Fruit fly (Drosophila melanogaster): ENCODE data around the gene CG34278.

Gene CG34278

DNA sequence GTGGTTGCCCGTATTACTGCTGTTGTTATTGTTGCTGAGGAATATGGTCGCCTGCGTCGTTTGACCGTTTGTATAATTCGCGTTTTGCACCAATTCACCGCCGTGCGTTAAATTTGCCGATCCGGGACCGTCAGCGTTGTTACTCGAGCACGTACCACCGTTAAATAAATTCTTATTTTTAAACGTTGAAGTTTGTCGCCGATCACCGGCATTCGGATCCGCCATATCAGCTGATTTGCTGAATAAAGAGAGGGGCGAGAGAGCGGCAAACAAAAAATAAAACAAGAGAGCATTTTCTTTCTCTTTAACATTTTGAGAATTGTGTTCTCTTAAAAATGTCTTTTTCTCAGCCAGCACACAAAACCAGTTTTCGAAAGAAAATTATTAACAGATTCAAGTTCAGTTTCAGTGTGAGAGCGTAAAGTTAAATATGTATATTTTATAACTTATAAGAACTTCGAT lies 1.3 kb upstream of the CG34278 start:
- TF ChIP-seq EcR (GFP tag; optimal IDR thresholded peaks at IDR 0.05) (peak; percentile 16), CG8159 (tag; optimal IDR thresholded peaks at IDR 0.05) (no peak), Pif1B (GFP tag; optimal IDR thresholded peaks at IDR 0.05) (peak; percentile 20), Pif1A (GFP tag; optimal IDR thresholded peaks at IDR 0.05) (peak; percentile 43), Ets98B (GFP tag; IDR thresholded peaks at IDR 0.05) (no peak; the same call in 1 of the 2 replicates), gl (tag; optimal IDR thresholded peaks at IDR 0.05) (no peak), fd96Ca (GFP tag; IDR thresholded peaks at IDR 0.05) (no peak), CG12605 (GFP tag; IDR thresholded peaks at IDR 0.05) (peak; percentile 63), CG9948 (tag; optimal IDR thresholded peaks at IDR 0.05) (no peak), CG4496 (GFP tag; IDR thresholded peaks at IDR 0.05) (peak; percentile 47; the same call in 1 of the 3 replicates), CG17806 (tag; optimal IDR thresholded peaks at IDR 0.05) (no peak)

DNA sequence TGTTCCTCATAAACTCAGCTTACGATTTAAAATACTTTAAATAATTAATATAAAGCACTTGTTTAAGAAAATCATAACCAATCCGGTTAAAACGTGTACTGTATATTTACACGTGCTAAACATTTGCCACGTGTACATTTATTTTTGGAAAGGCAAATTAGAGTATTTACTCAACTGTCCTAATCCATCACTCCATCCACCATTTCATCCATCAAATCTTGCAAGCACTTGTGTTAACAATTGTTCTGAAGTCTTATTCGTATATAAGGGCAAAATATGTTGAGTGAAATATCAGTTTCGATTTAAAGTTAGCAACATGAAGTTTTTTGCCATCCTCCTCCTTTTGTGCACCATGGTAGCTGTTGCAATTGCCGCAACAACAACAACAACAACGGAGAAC lies 1.0 kb downstream of the CG34278 start, which contains the start of gene CG42779:
Gene CG42779 (plus strand): TSS at position 301 of the 400 bp plus-strand sequence.
- TF ChIP-seq gl (tag; optimal IDR thresholded peaks at IDR 0.05) (no peak), Pif1A (GFP tag; optimal IDR thresholded peaks at IDR 0.05) (no peak), EcR (GFP tag; optimal IDR thresholded peaks at IDR 0.05) (no peak), CG8159 (tag; optimal IDR thresholded peaks at IDR 0.05) (no peak), CG34367 (tag; optimal IDR thresholded peaks at IDR 0.05) (no peak), D1 (tag; optimal IDR thresholded peaks at IDR 0.05) (no peak)

DNA sequence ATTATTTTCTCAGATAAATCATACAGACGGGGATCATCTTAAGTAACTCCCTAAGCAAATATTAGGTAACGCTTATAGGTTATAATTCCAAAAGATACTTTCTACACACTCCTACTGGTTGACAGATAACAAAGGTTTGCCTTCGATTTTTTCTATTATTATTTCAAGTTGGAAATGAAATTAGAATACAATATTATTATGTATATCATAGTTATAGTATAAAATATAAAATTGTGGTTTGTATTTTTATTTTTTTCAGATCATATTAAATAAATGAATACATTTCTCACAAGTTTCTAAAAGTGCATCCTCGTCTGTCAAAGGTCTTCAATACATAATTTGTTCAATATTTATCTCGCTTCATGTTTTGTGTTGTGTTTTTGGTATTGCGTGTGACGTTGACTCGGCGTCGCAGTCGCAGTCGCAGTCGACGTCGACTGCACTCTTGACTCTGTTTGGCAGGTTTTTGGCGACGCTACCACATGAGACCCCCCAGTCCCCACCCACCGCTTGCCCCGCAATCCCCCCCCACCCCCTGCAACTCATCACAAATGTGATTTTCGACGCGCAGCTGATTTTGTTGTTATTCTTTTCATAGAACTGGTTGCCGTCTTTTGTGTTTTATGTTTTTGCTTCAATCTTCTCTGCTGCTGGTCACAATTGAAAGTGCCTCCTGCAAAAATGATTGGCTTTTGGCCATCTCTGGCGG lies 2.7 kb downstream of the CG34278 start:
- no peak for TF ChIP-seq CG15710 (tag; optimal IDR thresholded peaks at IDR 0.05)
- TF ChIP-seq fd96Ca (GFP tag; IDR thresholded peaks at IDR 0.05): 0 out of 3 replicates have a peak, but pooled peaks have one; percentile 7
- TF ChIP-seq EcR (GFP tag; optimal IDR thresholded peaks at IDR 0.05): no peak
- TF ChIP-seq CG14655 (GFP tag; optimal IDR thresholded peaks at IDR 0.05): peak; percentile 36

DNA sequence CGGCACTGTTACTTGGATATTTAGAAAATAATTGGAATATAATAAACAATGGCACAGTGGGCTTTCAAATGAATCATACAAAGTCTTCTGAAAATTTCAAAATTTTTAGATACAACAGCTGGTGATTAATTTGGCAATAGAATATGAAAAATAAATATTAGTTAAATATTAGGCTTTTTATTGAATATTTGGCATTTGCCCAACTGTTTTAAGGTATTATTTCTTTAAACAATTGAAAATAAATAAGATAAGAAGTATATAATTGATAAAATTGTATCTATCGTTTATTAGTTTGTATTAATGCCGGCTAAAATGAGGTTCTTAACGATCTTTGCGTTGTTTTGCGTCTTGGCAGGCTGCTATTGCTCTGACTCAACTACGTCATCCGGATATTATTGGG lies 3.9 kb downstream of the CG34278 start, which contains the start of gene CG45079:
Gene CG45079 (plus strand): TSS at position 301 of the 400 bp plus-strand sequence.
- TF ChIP-seq CG4496 (GFP tag; IDR thresholded peaks at IDR 0.05): no peak
- TF ChIP-seq CG32121 (GFP tag; IDR thresholded peaks at IDR 0.05): no peak
- no peak for TF ChIP-seq D1 (tag; optimal IDR thresholded peaks at IDR 0.05)
- TF ChIP-seq rn (GFP tag; IDR thresholded peaks at IDR 0.05): no peak
- no peak for TF ChIP-seq EcR (GFP tag; optimal IDR thresholded peaks at IDR 0.05)
- TF ChIP-seq CG14655 (GFP tag; optimal IDR thresholded peaks at IDR 0.05): no peak
- TF ChIP-seq CG15710 (tag; optimal IDR thresholded peaks at IDR 0.05): no peak
- no peak for TF ChIP-seq CG8301 (tag; optimal IDR thresholded peaks at IDR 0.05)
- no peak for TF ChIP-seq Snoo (tag; optimal IDR thresholded peaks at IDR 0.05)
- no peak for TF ChIP-seq Pif1A (GFP tag; optimal IDR thresholded peaks at IDR 0.05)
- no peak for TF ChIP-seq Ets98B (GFP tag; IDR thresholded peaks at IDR 0.05)
- no peak for TF ChIP-seq Pif1B (GFP tag; optimal IDR thresholded peaks at IDR 0.05)
- TF ChIP-seq fd96Ca (GFP tag; IDR thresholded peaks at IDR 0.05): no peak
- no peak for TF ChIP-seq CG13204 (GFP tag; optimal IDR thresholded peaks at IDR 0.05)
- no peak for TF ChIP-seq CG12605 (GFP tag; IDR thresholded peaks at IDR 0.05)
- TF ChIP-seq CG10348 (GFP tag; IDR thresholded peaks at IDR 0.05): no peak
- TF ChIP-seq gl (tag; optimal IDR thresholded peaks at IDR 0.05): no peak
- no peak for TF ChIP-seq CG17806 (tag; optimal IDR thresholded peaks at IDR 0.05)
- TF ChIP-seq CG34367 (tag; optimal IDR thresholded peaks at IDR 0.05): no peak

DNA sequence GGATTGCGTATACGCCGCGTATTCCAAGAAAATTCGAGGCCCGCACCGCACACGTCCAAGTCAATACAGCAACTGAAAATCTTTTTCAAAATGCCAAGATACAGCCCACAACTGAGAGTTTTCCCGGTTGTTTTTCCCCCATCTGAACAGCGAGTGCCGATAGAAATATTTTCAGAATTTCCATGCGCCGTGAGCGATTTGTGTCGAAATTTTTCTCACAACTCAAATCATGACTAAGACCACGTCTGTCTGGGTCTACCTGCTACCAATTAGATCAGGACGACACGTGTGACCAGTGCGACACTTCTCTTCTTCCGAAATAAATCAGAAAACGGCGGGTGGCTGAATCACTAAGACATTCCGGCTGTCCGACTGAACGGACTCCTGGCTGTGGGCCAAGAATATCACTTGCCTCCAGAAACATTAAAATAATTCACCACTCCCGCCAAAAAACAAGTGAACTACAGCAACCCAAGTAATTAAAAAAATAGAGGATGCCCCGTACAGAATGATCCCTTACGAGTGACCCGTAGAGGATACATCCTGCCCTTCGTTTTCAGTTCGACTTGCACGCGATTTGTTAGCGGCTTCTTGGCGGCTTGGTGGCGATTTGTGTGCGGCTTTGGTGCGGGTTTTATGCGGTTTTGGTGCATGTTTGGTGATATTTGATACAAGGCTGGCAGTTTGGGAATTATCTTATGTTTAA lies 5.2 kb downstream of the CG34278 start, which contains the start of gene cher:
Gene cher (minus strand): TSS at position 51 of the 706 bp plus-strand sequence.
- TF ChIP-seq CG4496 (GFP tag; IDR thresholded peaks at IDR 0.05): no peak
- TF ChIP-seq CG9948 (tag; optimal IDR thresholded peaks at IDR 0.05): no peak
- TF ChIP-seq D1 (tag; optimal IDR thresholded peaks at IDR 0.05): no peak
- no peak for TF ChIP-seq CG14655 (GFP tag; optimal IDR thresholded peaks at IDR 0.05)
- no peak for TF ChIP-seq CG8159 (tag; optimal IDR thresholded peaks at IDR 0.05)
- TF ChIP-seq CG13204 (GFP tag; optimal IDR thresholded peaks at IDR 0.05): no peak
- no peak for TF ChIP-seq Pif1B (GFP tag; optimal IDR thresholded peaks at IDR 0.05)
- TF ChIP-seq CG8301 (tag; optimal IDR thresholded peaks at IDR 0.05): no peak
- TF ChIP-seq rn (GFP tag; IDR thresholded peaks at IDR 0.05): no peak
- no peak for TF ChIP-seq CG32121 (GFP tag; IDR thresholded peaks at IDR 0.05)
- TF ChIP-seq Pif1A (GFP tag; optimal IDR thresholded peaks at IDR 0.05): no peak
- TF ChIP-seq Snoo (tag; optimal IDR thresholded peaks at IDR 0.05): no peak
- TF ChIP-seq EcR (GFP tag; optimal IDR thresholded peaks at IDR 0.05): no peak
- TF ChIP-seq CG34367 (tag; optimal IDR thresholded peaks at IDR 0.05): no peak
- TF ChIP-seq CG17806 (tag; optimal IDR thresholded peaks at IDR 0.05): no peak
- TF ChIP-seq CG10348 (GFP tag; IDR thresholded peaks at IDR 0.05): no peak
- no peak for TF ChIP-seq CG15710 (tag; optimal IDR thresholded peaks at IDR 0.05)
- TF ChIP-seq CG12605 (GFP tag; IDR thresholded peaks at IDR 0.05): no peak

DNA sequence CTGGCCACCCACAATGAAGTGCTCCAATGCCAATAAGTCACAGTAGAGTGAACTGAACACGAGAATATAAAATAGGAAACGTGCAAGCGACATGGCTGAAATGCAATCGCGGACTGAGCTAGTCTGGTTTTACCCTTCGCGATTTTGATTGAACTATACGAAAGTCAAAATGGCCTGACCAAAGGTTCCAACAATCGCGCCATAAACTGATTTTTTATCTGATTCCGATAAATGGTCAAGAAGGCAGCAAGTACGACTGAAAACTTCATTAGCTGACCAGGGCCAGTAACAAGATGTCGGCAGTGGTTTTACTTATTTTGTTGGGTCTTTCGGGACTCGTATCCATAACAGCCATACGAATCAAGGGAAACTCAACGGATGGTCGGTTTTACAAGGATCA lies 6.6 kb downstream of the CG34278 start, which contains the start of the genes CG17477 and CG31269:
Gene CG17477 (minus strand): TSS at position 101 of the 400 bp plus-strand sequence.
Gene CG31269 (plus strand): TSS at position 289 of the 400 bp plus-strand sequence.
- no peak for TF ChIP-seq CG4496 (GFP tag; IDR thresholded peaks at IDR 0.05)
- no peak for TF ChIP-seq Pif1B (GFP tag; optimal IDR thresholded peaks at IDR 0.05)
- no peak for TF ChIP-seq CG10348 (GFP tag; IDR thresholded peaks at IDR 0.05)
- TF ChIP-seq CG17806 (tag; optimal IDR thresholded peaks at IDR 0.05): no peak
- TF ChIP-seq D1 (tag; optimal IDR thresholded peaks at IDR 0.05): no peak
- no peak for TF ChIP-seq EcR (GFP tag; optimal IDR thresholded peaks at IDR 0.05)
- no peak for TF ChIP-seq CG15710 (tag; optimal IDR thresholded peaks at IDR 0.05)

Measured in whole organism, pupa.